Worm (Caenorhabditis elegans): ENCODE results near the gene ncx-6.
"Not testable (repeated sequence)": the region's sequence is repeated elsewhere in the genome, so short reads cannot be mapped to it uniquely, and the experiment has no call there.

Gene ncx-6

ce11 chrIII:9689377-9689776, 24.4 kb downstream of the ncx-6 start:
- TF ChIP-seq skn-1 (tag; optimal IDR thresholded peaks at IDR 0.05) (no peak), pqm-1 (tag; optimal IDR thresholded peaks at IDR 0.05) (peak; percentile 91), unc-39 (tag; optimal IDR thresholded peaks at IDR 0.05) (no peak), hmg-11 (tag; optimal IDR thresholded peaks at IDR 0.05) (no peak), ztf-11 (tag; optimal IDR thresholded peaks at IDR 0.05) (no peak), fkh-2 (tag; optimal IDR thresholded peaks at IDR 0.05) (no peak), lsy-12 (tag; optimal IDR thresholded peaks at IDR 0.05) (no peak), elt-3 (tag; optimal IDR thresholded peaks at IDR 0.05) (no peak), snpc-4 (tag; optimal IDR thresholded peaks at IDR 0.05) (no peak), eor-1 (tag; optimal IDR thresholded peaks at IDR 0.05) (no peak), nhr-25 (tag; optimal IDR thresholded peaks at IDR 0.05) (no peak), R02D3.7 (tag; optimal IDR thresholded peaks at IDR 0.05) (no peak), elt-2 (tag; optimal IDR thresholded peaks at IDR 0.05) (peak; percentile 68), fos-1 (tag; optimal IDR thresholded peaks at IDR 0.05) (no peak), nhr-76 (tag; optimal IDR thresholded peaks at IDR 0.05) (no peak), jun-1 (tag; optimal IDR thresholded peaks at IDR 0.05) (no peak), nfya-1 (tag; optimal IDR thresholded peaks at IDR 0.05; ENCODE audit: insufficient read depth) (no peak), pha-4 (tag; optimal IDR thresholded peaks at IDR 0.05) (peak; percentile 34), mml-1 (tag; optimal IDR thresholded peaks at IDR 0.05) (no peak)

ce11 chrIII:9685959-9686358, 27.8 kb downstream of the ncx-6 start, which contains the start of gene C07A9.10:
C07A9.10 (minus strand) TSS chrIII:9686059.
- TF ChIP-seq fkh-10 (GFP tag; optimal IDR thresholded peaks at IDR 0.05): no peak
- no peak for TF ChIP-seq nhr-11 (tag; optimal IDR thresholded peaks at IDR 0.05)
- TF ChIP-seq nfya-1 (tag; optimal IDR thresholded peaks at IDR 0.05; ENCODE audit: insufficient read depth): no peak
- no peak for TF ChIP-seq unc-39 (tag; optimal IDR thresholded peaks at IDR 0.05)
- no peak for TF ChIP-seq pha-4 (tag; optimal IDR thresholded peaks at IDR 0.05)
- TF ChIP-seq unc-62 (GFP tag; optimal IDR thresholded peaks at IDR 0.05): no peak
- TF ChIP-seq egl-27 (tag; optimal IDR thresholded peaks at IDR 0.05): no peak

- not testable (repeated sequence) for TF ChIP-seq R02D3.7, ztf-11, nhr-23 (tag; optimal IDR thresholded peaks at IDR 0.05)
These were observed 31.0 kb downstream of the ncx-6 start, which contains the start of gene C07A9.5 for ce11 chrIII:9682729-9683128. C07A9.5 (minus strand) TSS chrIII:9682829.

ce11 chrIII:9681206-9681605, 32.5 kb downstream of the ncx-6 start, which contains the start of gene C07A9.13:
C07A9.13 (minus strand) TSS chrIII:9681306.
- not testable (repeated sequence) for TF ChIP-seq lsy-12, nhr-28, ZK546.5 (tag; optimal IDR thresholded peaks at IDR 0.05)

ce11 chrIII:9678819-9679218, 34.9 kb downstream of the ncx-6 start, which contains the start of gene ugt-60:
ugt-60 (minus strand) TSS chrIII:9679051.
- TF ChIP-seq elt-3 (tag; optimal IDR thresholded peaks at IDR 0.05) (peak in 1 of 3 experiments; percentile 10), nhr-77 (tag; optimal IDR thresholded peaks at IDR 0.05) (no peak)

- TF ChIP-seq elt-2 (tag; optimal IDR thresholded peaks at IDR 0.05): no peak
- no peak for TF ChIP-seq ceh-9 (tag; optimal IDR thresholded peaks at IDR 0.05)
- TF ChIP-seq mdl-1 (tag; optimal IDR thresholded peaks at IDR 0.05): no peak
- TF ChIP-seq elt-1 (tag; optimal IDR thresholded peaks at IDR 0.05): no peak
- TF ChIP-seq snpc-4 (tag; optimal IDR thresholded peaks at IDR 0.05): no peak
- TF ChIP-seq skn-1 (tag; optimal IDR thresholded peaks at IDR 0.05): no peak
- TF ChIP-seq fos-1 (tag; optimal IDR thresholded peaks at IDR 0.05): no peak
- TF ChIP-seq hmg-11 (tag; optimal IDR thresholded peaks at IDR 0.05): no peak
- no peak for TF ChIP-seq egl-5 (tag; optimal IDR thresholded peaks at IDR 0.05)
- no peak for TF ChIP-seq nfya-1 (tag; optimal IDR thresholded peaks at IDR 0.05; ENCODE audit: insufficient read depth)
- TF ChIP-seq ama-1 (optimal IDR thresholded peaks at IDR 0.05): no peak
- no peak for TF ChIP-seq nhr-76 (tag; optimal IDR thresholded peaks at IDR 0.05)
- no peak for TF ChIP-seq lsy-12 (tag; optimal IDR thresholded peaks at IDR 0.05)
These were observed 44.2 kb downstream of the ncx-6 start for ce11 chrIII:9669546-9669945.

Data from whole organism, L3 larva.